Worm (Caenorhabditis elegans) whole organism, young adult: Measurements from ENCODE around the gene pgm-1.
"Not testable (repeated sequence)": the region's sequence is repeated elsewhere in the genome, so short reads cannot be mapped to it uniquely, and the experiment has no call there.

ENCODE experiments used
- B0261.1 ChIP-seq: sonication (generic microtip); optimal IDR thresholded peaks from 2 replicates; lab custom pipeline; 2016; ENCODE audit warnings: mild to moderate bottlenecking, missing genetic modification characterization, moderate library complexity, missing compliant biosample characterization
- B0336.3 ChIP-seq: fragments of 200-800 bp; sonication (Bioruptor generic); IDR thresholded peaks from 2 replicates; pipeline ENCODE4 v1.3.6; 2022; ENCODE audit warnings: missing genetic modification characterization, missing compliant biosample characterization
- C06A6.2 ChIP-seq: fragments of 200-800 bp; sonication (Bioruptor generic); conservative IDR thresholded peaks from 2 replicates; pipeline ENCODE4 v1.3.6; 2022; ENCODE audit warnings: missing genetic modification characterization, missing compliant biosample characterization
- F22D6.2 ChIP-seq: sonication (generic microtip); optimal IDR thresholded peaks from 2 replicates; lab custom pipeline; 2016; ENCODE audit warnings: mild to moderate bottlenecking, missing genetic modification characterization, missing compliant biosample characterization
- F33H1.4 ChIP-seq: fragments of 200-800 bp; sonication (Bioruptor generic); IDR thresholded peaks from 2 replicates; pipeline ENCODE4 v1.3.6; 2022; ENCODE audit warnings: missing genetic modification reagents, missing genetic modification characterization, missing compliant biosample characterization
- Y53G8AR.9 ChIP-seq: fragments of 200-800 bp; sonication (Bioruptor generic); conservative IDR thresholded peaks from 2 replicates; pipeline ENCODE4 v1.3.6; 2022; ENCODE audit warnings: missing genetic modification reagents, missing genetic modification characterization, missing compliant biosample characterization
- Y56A3A.18 ChIP-seq: fragments of 200-800 bp; sonication (Bioruptor generic); IDR thresholded peaks from 2 replicates; pipeline ENCODE4 v1.3.6; 2022; ENCODE audit warnings: missing genetic modification reagents, missing genetic modification characterization, missing compliant biosample characterization
- Y95B8A.8 ChIP-seq: fragments of 200-800 bp; sonication (Bioruptor generic); IDR thresholded peaks from 2 replicates; pipeline ENCODE4 v1.3.6; 2022; ENCODE audit warnings: missing genetic modification reagents, missing genetic modification characterization, missing compliant biosample characterization
- ama-1 ChIP-seq, 3 experiments: fragments of 150-350 bp in 1 of 3; sonication (generic microtip) in 2 of 3; optimal IDR thresholded peaks; 2 replicates each; lab custom pipeline; 2014 to 2018; ENCODE audit warnings: missing biosample characterization in 2 of 3, missing genetic modification characterization in 2 of 3, missing genetic modification reagents in 2 of 3
- aptf-2 ChIP-seq: fragments of 200-800 bp; sonication (Bioruptor generic); conservative IDR thresholded peaks from 2 replicates; pipeline ENCODE4 v1.3.6; 2022; ENCODE audit warnings: missing genetic modification reagents, missing genetic modification characterization, missing compliant biosample characterization
- atf-7 ChIP-seq: sonication (generic microtip); optimal IDR thresholded peaks from 2 replicates; lab custom pipeline; 2017; ENCODE audit warnings: mild to moderate bottlenecking, missing genetic modification characterization, missing compliant biosample characterization
- attf-6 ChIP-seq: fragments of 200-800 bp; sonication (Bioruptor generic); IDR thresholded peaks from 2 replicates; pipeline ENCODE4 v1.3.6; 2022; ENCODE audit warnings: missing genetic modification reagents, missing genetic modification characterization, missing compliant biosample characterization
- bed-2 ChIP-seq: fragments of 200-800 bp; sonication (Bioruptor generic); IDR thresholded peaks from 2 replicates; pipeline ENCODE4 v1.3.6; 2022; ENCODE audit warnings: missing genetic modification reagents, missing genetic modification characterization, missing compliant biosample characterization
- cebp-1 ChIP-seq, 2 experiments: fragments of 200-800 bp in 1 of 2; sonication (Bioruptor generic) in 1 of 2; sonication (generic microtip) in 1 of 2; IDR thresholded peaks in 1 of 2; optimal IDR thresholded peaks in 1 of 2; 2 replicates each; pipeline versions ENCODE4 v1.3.6 to Lab custom; 2017 to 2022; ENCODE audit warnings: missing compliant biosample characterization in 2 of 2, missing genetic modification characterization in 2 of 2, mild to moderate bottlenecking in 1 of 2, missing genetic modification reagents in 1 of 2, moderate library complexity in 1 of 2
- cebp-2 ChIP-seq: fragments of 200-800 bp; sonication (Bioruptor generic); IDR thresholded peaks from 2 replicates; pipeline ENCODE4 v1.3.6; 2022; ENCODE audit warnings: missing genetic modification characterization, missing compliant biosample characterization
- ceh-40 ChIP-seq: fragments of 200-800 bp; sonication (Bioruptor generic); IDR thresholded peaks from 2 replicates; pipeline ENCODE4 v1.3.6; 2022; ENCODE audit warnings: missing genetic modification characterization, missing compliant biosample characterization
- ceh-58 ChIP-seq: fragments of 200-800 bp; sonication (Bioruptor generic); IDR thresholded peaks from 2 replicates; pipeline ENCODE4 v1.3.6; 2022; ENCODE audit warnings: missing genetic modification characterization, missing compliant biosample characterization
- chd-7 ChIP-seq: sonication (generic microtip); optimal IDR thresholded peaks from 2 replicates; lab custom pipeline; 2016; ENCODE audit warnings: mild to moderate bottlenecking, missing genetic modification characterization, moderate library complexity, missing compliant biosample characterization
- efl-1 ChIP-seq: fragments of 150-350 bp; optimal IDR thresholded peaks from 2 replicates; lab custom pipeline; 2014; ENCODE audit warnings: missing biosample characterization, missing genetic modification reagents, missing genetic modification characterization
- egl-44 ChIP-seq: fragments of 200-800 bp; sonication (Bioruptor generic); IDR thresholded peaks from 2 replicates; pipeline ENCODE4 v1.3.6; 2022; ENCODE audit warnings: missing genetic modification reagents, missing genetic modification characterization, missing compliant biosample characterization
- ets-4 ChIP-seq: fragments of 200-800 bp; sonication (Bioruptor generic); optimal IDR thresholded peaks from 2 replicates; lab custom pipeline; 2018; ENCODE audit warnings: mild to moderate bottlenecking, missing genetic modification characterization, missing compliant biosample characterization
- hlh-26 ChIP-seq: fragments of 200-800 bp; sonication (Bioruptor generic); conservative IDR thresholded peaks from 2 replicates; pipeline ENCODE4 v1.3.6; 2022; ENCODE audit warnings: missing genetic modification reagents, missing genetic modification characterization, missing compliant biosample characterization
- hmg-1.2 ChIP-seq: fragments of 200-800 bp; sonication (Bioruptor generic); IDR thresholded peaks from 2 replicates; pipeline ENCODE4 v1.3.6; 2022; ENCODE audit warnings: missing genetic modification reagents, missing genetic modification characterization, missing compliant biosample characterization
- let-607 ChIP-seq, 2 experiments: fragments of 200-800 bp in 1 of 2; sonication (Bioruptor generic) in 1 of 2; sonication (generic microtip) in 1 of 2; optimal IDR thresholded peaks; 2 replicates each; lab custom pipeline; 2016 to 2018; ENCODE audit warnings: mild to moderate bottlenecking in 2 of 2, missing compliant biosample characterization in 2 of 2, missing genetic modification characterization in 2 of 2, moderate library complexity in 2 of 2, missing genotype in 1 of 2
- lin-26 ChIP-seq: fragments of 200-800 bp; sonication (Bioruptor generic); IDR thresholded peaks from 2 replicates; pipeline ENCODE4 v1.3.6; 2022; ENCODE audit warnings: missing genetic modification reagents, missing genetic modification characterization, missing compliant biosample characterization
- lsy-27 ChIP-seq: sonication (generic microtip); optimal IDR thresholded peaks from 2 replicates; lab custom pipeline; 2017; ENCODE audit warnings: missing genetic modification characterization, mild to moderate bottlenecking, missing compliant biosample characterization, antibody characterized with exemption, missing genotype, borderline replicate concordance; ENCODE audit not compliant: insufficient read depth
- madf-6 ChIP-seq: fragments of 200-800 bp; sonication (Bioruptor generic); IDR thresholded peaks from 2 replicates; pipeline ENCODE4 v1.3.6; 2022; ENCODE audit warnings: missing genetic modification reagents, missing genetic modification characterization, missing compliant biosample characterization
- mcd-1 ChIP-seq: fragments of 200-800 bp; sonication (Bioruptor generic); IDR thresholded peaks from 2 replicates; pipeline ENCODE4 v1.3.6; 2022; ENCODE audit warnings: missing genetic modification reagents, missing genetic modification characterization, missing compliant biosample characterization
- mes-4 ChIP-seq: sonication (generic microtip); optimal IDR thresholded peaks from 2 replicates; lab custom pipeline; 2016; ENCODE audit warnings: missing genotype, missing genetic modification characterization, missing compliant biosample characterization
- nfyb-1 ChIP-seq: fragments of 200-800 bp; sonication (Bioruptor generic); IDR thresholded peaks from 2 replicates; pipeline ENCODE4 v1.3.6; 2022; ENCODE audit warnings: missing genetic modification reagents, missing genetic modification characterization, missing compliant biosample characterization
- nhr-80 ChIP-seq: sonication (generic microtip); optimal IDR thresholded peaks from 2 replicates; lab custom pipeline; 2016; ENCODE audit warnings: missing genetic modification characterization, missing compliant biosample characterization
- nhr-90 ChIP-seq: sonication (generic microtip); optimal IDR thresholded peaks from 2 replicates; lab custom pipeline; 2016; ENCODE audit warnings: missing genotype, mild to moderate bottlenecking, missing genetic modification characterization, missing compliant biosample characterization
- pbrm-1 ChIP-seq: fragments of 200-800 bp; sonication (Bioruptor generic); IDR thresholded peaks from 2 replicates; pipeline ENCODE4 v1.3.6; 2022; ENCODE audit warnings: missing genetic modification reagents, missing genetic modification characterization, missing compliant biosample characterization
- pha-4 ChIP-seq: fragments of 150-350 bp; sonication (generic microtip); optimal IDR thresholded peaks from 2 replicates; lab custom pipeline; 2014; ENCODE audit warnings: missing biosample characterization, missing genetic modification reagents, missing genetic modification characterization
- rcor-1 ChIP-seq: fragments of 200-800 bp; sonication (Bioruptor generic); IDR thresholded peaks from 2 replicates; pipeline ENCODE4 v1.3.6; 2022; ENCODE audit warnings: missing genetic modification reagents, missing genetic modification characterization, missing compliant biosample characterization
- rpc-1 ChIP-seq, 2 experiments: fragments of 150-350 bp in 1 of 2; sonication (generic microtip) in 1 of 2; optimal IDR thresholded peaks; 2 replicates each; lab custom pipeline; 2014 to 2018; ENCODE audit warnings: missing biosample characterization in 1 of 2, missing genetic modification characterization in 1 of 2, missing genetic modification reagents in 1 of 2, missing genotype in 1 of 2
- sdz-38 ChIP-seq: sonication (generic microtip); optimal IDR thresholded peaks from 2 replicates; lab custom pipeline; 2016; ENCODE audit warnings: missing genotype, missing genetic modification characterization, missing compliant biosample characterization
- snpc-4 ChIP-seq, 5 experiments: fragments of 150-350 bp in 1 of 5; sonication (generic microtip) in 4 of 5; optimal IDR thresholded peaks; 2 replicates each; lab custom pipeline; 2014 to 2018; ENCODE audit warnings: missing genetic modification characterization in 5 of 5, missing biosample characterization in 3 of 5, antibody characterized with exemption in 2 of 5, mild to moderate bottlenecking in 2 of 5, missing compliant biosample characterization in 2 of 5, missing genotype in 2 of 5, moderate library complexity in 2 of 5, missing genetic modification reagents in 1 of 5
- tbp1 ChIP-seq: fragments of 200-800 bp; sonication (Bioruptor generic); optimal IDR thresholded peaks from 2 replicates; lab custom pipeline; 2018; ENCODE audit warnings: mild to moderate bottlenecking, missing genetic modification characterization, missing compliant biosample characterization
- tlf-1 ChIP-seq: fragments of 200-800 bp; sonication (Bioruptor generic); optimal IDR thresholded peaks from 2 replicates; lab custom pipeline; 2018; ENCODE audit warnings: mild to moderate bottlenecking, missing genetic modification characterization, missing compliant biosample characterization
- xnd-1 ChIP-seq: sonication (generic microtip); optimal IDR thresholded peaks from 2 replicates; lab custom pipeline; 2016; ENCODE audit warnings: missing genotype, missing genetic modification reagents, missing genetic modification characterization, missing compliant biosample characterization
- ztf-22 ChIP-seq: fragments of 200-800 bp; sonication (Bioruptor generic); optimal IDR thresholded peaks from 2 replicates; lab custom pipeline; 2018; ENCODE audit warnings: mild to moderate bottlenecking, missing genetic modification characterization, moderate library complexity, missing compliant biosample characterization
- ztf-25 ChIP-seq: fragments of 200-800 bp; sonication (Bioruptor generic); IDR thresholded peaks from 2 replicates; pipeline ENCODE4 v1.3.6; 2022; ENCODE audit warnings: missing genetic modification reagents, missing genetic modification characterization, missing compliant biosample characterization

Gene pgm-1

ce11 chrII:4925198-4925764 lies 36.0 kb downstream of the pgm-1 start, which contains the start of gene aagr-2:
Gene aagr-2, minus strand, starts transcription at chrII:4925248.
- TF ChIP-seq lsy-27 (tag; lab: Kevin White, UChicago) (no peak), nfyb-1 (GFP tag; lab: Robert Waterston, UW) (peak; percentile 22; the same call in 1 of the 2 replicates), F22D6.2 (tag; lab: Kevin White, UChicago) (peak; percentile 11), egl-44 (GFP tag; lab: Robert Waterston, UW) (peak; percentile 74; the same call in 1 of the 2 replicates), let-607 (tag; optimal IDR thresholded peaks at IDR 0.05; lab: Kevin White, UChicago) (peak; percentile 36 to 64), bed-2 (GFP tag; lab: Robert Waterston, UW) (no peak), pha-4 (peak; percentile 86), nhr-80 (tag; lab: Kevin White, UChicago) (peak; percentile 94), attf-6 (GFP tag; lab: Robert Waterston, UW) (no peak), atf-7 (tag; lab: Kevin White, UChicago) (peak; percentile 92), ztf-22 (peak; percentile 18), sdz-38 (tag; lab: Kevin White, UChicago) (no peak), tlf-1 (GFP tag; lab: Kevin White, UChicago) (no peak), cebp-1 (GFP tag; IDR thresholded peaks at IDR 0.05; lab: Robert Waterston, UW) (no peak), cebp-1 (tag; optimal IDR thresholded peaks at IDR 0.05; lab: Kevin White, UChicago) (peak; percentile 60), Y95B8A.8 (GFP tag; lab: Robert Waterston, UW) (0 out of 2 replicates have a peak, but pooled peaks have one; percentile 8), efl-1 (no peak), ceh-58 (GFP tag; lab: Robert Waterston, UW) (no peak), hlh-26 (GFP tag; lab: Robert Waterston, UW) (no peak), nhr-90 (peak; percentile 54), ets-4 (GFP tag; lab: Kevin White, UChicago) (peak; percentile 44), snpc-4 (GFP tag; optimal IDR thresholded peaks at IDR 0.05; lab: Kevin White, UChicago) (no peak), snpc-4 (tag; optimal IDR thresholded peaks at IDR 0.05; lab: Kevin White, UChicago) (peak in 1 of 4 experiments; percentile 10), chd-7 (tag; lab: Kevin White, UChicago) (no peak), xnd-1 (tag; lab: Kevin White, UChicago) (no peak), mes-4 (no peak), tbp1 (peak; percentile 25), B0336.3 (peak; percentile 25; the same call in 1 of the 2 replicates), ama-1 (optimal IDR thresholded peaks at IDR 0.05; lab: Kevin White, UChicago) (no peak), ama-1 (GFP tag; optimal IDR thresholded peaks at IDR 0.05; lab: Kevin White, UChicago) (no peak)

ce11 chrII:4928367-4928766 lies 39.1 kb downstream of the pgm-1 start:
- 0 out of 2 replicates have a peak, but pooled peaks have one; percentile 69 for TF ChIP-seq ceh-40 (GFP tag; lab: Robert Waterston, UW)
- 0 out of 2 replicates have a peak, but pooled peaks have one; percentile 22 for TF ChIP-seq cebp-2 (GFP tag; lab: Robert Waterston, UW)
- TF ChIP-seq C06A6.2 (GFP tag; lab: Robert Waterston, UW), result 0 out of 2 replicates have a peak, but pooled peaks have one; percentile 15
- 0 out of 2 replicates have a peak, but pooled peaks have one; percentile 16 for TF ChIP-seq F33H1.4 (GFP tag; lab: Robert Waterston, UW)
- 0 out of 2 replicates have a peak, but pooled peaks have one; percentile 22 for TF ChIP-seq mcd-1 (GFP tag; lab: Robert Waterston, UW)
- TF ChIP-seq hmg-1.2 (GFP tag; lab: Robert Waterston, UW), result peak; percentile 74
- peak; percentile 96 for TF ChIP-seq lin-26 (GFP tag; lab: Robert Waterston, UW)
- TF ChIP-seq rcor-1 (GFP tag; lab: Robert Waterston, UW), result 0 out of 2 replicates have a peak, but pooled peaks have one; percentile 13
- TF ChIP-seq Y53G8AR.9 (GFP tag; lab: Robert Waterston, UW), result 0 out of 2 replicates have a peak, but pooled peaks have one; percentile 28
- peak; percentile 84 for TF ChIP-seq tbp1
- peak; percentile 49; the same call in 1 of the 2 replicates for TF ChIP-seq nfyb-1 (GFP tag; lab: Robert Waterston, UW)
- TF ChIP-seq madf-6, result peak; percentile 57; the same call in 1 of the 2 replicates
- peak; percentile 32; the same call in 1 of the 2 replicates for TF ChIP-seq cebp-1 (GFP tag; IDR thresholded peaks at IDR 0.05; lab: Robert Waterston, UW)
- TF ChIP-seq cebp-1 (tag; optimal IDR thresholded peaks at IDR 0.05; lab: Kevin White, UChicago); rpc-1 (optimal IDR thresholded peaks at IDR 0.05; lab: Kevin White, UChicago): not testable (repeated sequence)
- TF ChIP-seq Y56A3A.18 (GFP tag; lab: Robert Waterston, UW), result 0 out of 2 replicates have a peak, but pooled peaks have one; percentile 38
- TF ChIP-seq B0261.1 (tag; lab: Kevin White, UChicago), result peak; percentile 61
- peak; percentile 44 for TF ChIP-seq rpc-1 (tag; optimal IDR thresholded peaks at IDR 0.05; lab: Kevin White, UChicago)
- TF ChIP-seq pbrm-1 (GFP tag; lab: Robert Waterston, UW), result 0 out of 2 replicates have a peak, but pooled peaks have one; percentile 28
- peak; percentile 87 for TF ChIP-seq ztf-25
- TF ChIP-seq aptf-2, result 0 out of 2 replicates have a peak, but pooled peaks have one; percentile 10
